Worm (Caenorhabditis elegans) whole organism, L2 larva: Measurements from ENCODE around the gene coq-2.

Source experiments
- C34F6.9 ChIP-seq: fragments of 150-350 bp; optimal IDR thresholded peaks from 2 replicates; lab custom pipeline; 2014; ENCODE audit warnings: missing biosample characterization, missing genetic modification characterization
- aly-2 ChIP-seq: fragments of 150-350 bp; optimal IDR thresholded peaks from 2 replicates; lab custom pipeline; 2014; ENCODE audit warnings: missing biosample characterization, missing genetic modification characterization
- nhr-6 ChIP-seq: fragments of 150-350 bp; optimal IDR thresholded peaks from 2 replicates; lab custom pipeline; 2014; ENCODE audit warnings: missing biosample characterization, missing genetic modification characterization

DNA sequence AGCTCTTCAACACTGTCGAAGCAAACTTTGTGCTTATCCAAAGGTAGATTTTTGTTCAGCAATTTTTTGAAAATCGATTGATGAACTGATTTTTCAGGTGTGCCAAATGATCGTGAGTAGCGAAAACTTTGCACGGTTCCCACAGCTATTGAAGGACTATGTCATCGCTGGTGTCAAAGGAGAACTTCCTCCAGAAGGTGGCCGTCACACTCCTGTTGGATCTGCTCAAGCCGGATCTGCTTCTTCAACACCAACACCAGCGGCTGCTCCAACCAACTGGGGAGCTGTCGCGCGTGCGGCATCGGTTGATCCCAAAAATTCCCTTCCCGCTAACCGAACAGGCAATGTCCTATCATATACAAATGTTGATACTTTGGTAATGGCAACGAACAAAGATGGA is 17.6 kb downstream of the coq-2 start:
- TF ChIP-seq C34F6.9 (tag; lab: Kevin White, UChicago) (no peak), nhr-6 (no peak), aly-2 (tag; lab: Kevin White, UChicago) (no peak)
